Worm (Caenorhabditis elegans) whole organism, young adult: ENCODE measurements around the gene fbxc-14.
"Not testable (repeated sequence)": the region's sequence is repeated elsewhere in the genome, so short reads cannot be mapped to it uniquely, and the experiment has no call there.

Experiments
- B0035.1 ChIP-seq: sonication (generic microtip); optimal IDR thresholded peaks from 2 replicates; lab custom pipeline; 2016; ENCODE audit warnings: missing genetic modification characterization, mild to moderate bottlenecking, missing compliant biosample characterization, missing genotype, missing genetic modification reagents
- B0336.3 ChIP-seq: fragments of 200-800 bp; sonication (Bioruptor generic); IDR thresholded peaks from 2 replicates; pipeline ENCODE4 v1.3.6; 2022; ENCODE audit warnings: missing genetic modification characterization, missing compliant biosample characterization
- D2030.7 ChIP-seq: fragments of 200-800 bp; sonication (Bioruptor generic); IDR thresholded peaks from 2 replicates; pipeline ENCODE4 v1.3.6; 2022; ENCODE audit warnings: missing genetic modification reagents, missing genetic modification characterization, missing compliant biosample characterization
- F37B4.10 ChIP-seq: fragments of 200-800 bp; sonication (Bioruptor generic); IDR thresholded peaks from 2 replicates; pipeline ENCODE4 v1.3.6; 2022; ENCODE audit warnings: missing genetic modification characterization, missing compliant biosample characterization
- F52B5.7 ChIP-seq: sonication (generic microtip); optimal IDR thresholded peaks from 2 replicates; lab custom pipeline; 2016; ENCODE audit warnings: mild to moderate bottlenecking, missing genetic modification characterization, missing compliant biosample characterization
- K11D2.4 ChIP-seq: fragments of 200-800 bp; sonication (Bioruptor generic); IDR thresholded peaks from 2 replicates; pipeline ENCODE4 v1.3.6; 2022; ENCODE audit warnings: missing genetic modification reagents, missing genetic modification characterization, missing compliant biosample characterization
- T07F8.4 ChIP-seq: sonication (generic microtip); optimal IDR thresholded peaks from 2 replicates; lab custom pipeline; 2016; ENCODE audit warnings: mild to moderate bottlenecking, missing genetic modification characterization, moderate library complexity, missing compliant biosample characterization
- Y67H2A.10 ChIP-seq: fragments of 200-800 bp; sonication (Bioruptor generic); conservative IDR thresholded peaks from 2 replicates; pipeline ENCODE4 v1.3.6; 2022; ENCODE audit warnings: missing genetic modification reagents, missing genetic modification characterization, missing compliant biosample characterization
- Y95B8A.8 ChIP-seq: fragments of 200-800 bp; sonication (Bioruptor generic); IDR thresholded peaks from 2 replicates; pipeline ENCODE4 v1.3.6; 2022; ENCODE audit warnings: missing genetic modification reagents, missing genetic modification characterization, missing compliant biosample characterization
- ccch-3 ChIP-seq: fragments of 200-800 bp; sonication (Bioruptor generic); optimal IDR thresholded peaks from 2 replicates; lab custom pipeline; 2018; ENCODE audit warnings: mild to moderate bottlenecking, missing genetic modification characterization, missing compliant biosample characterization
- ceh-100 ChIP-seq: fragments of 200-800 bp; sonication (Bioruptor generic); IDR thresholded peaks from 2 replicates; pipeline ENCODE4 v1.3.6; 2022; ENCODE audit warnings: missing genetic modification reagents, missing genetic modification characterization, missing compliant biosample characterization
- ceh-27 ChIP-seq: fragments of 200-800 bp; sonication (Bioruptor generic); optimal IDR thresholded peaks from 2 replicates; lab custom pipeline; 2018; ENCODE audit warnings: mild to moderate bottlenecking, missing genetic modification characterization, moderate library complexity, missing compliant biosample characterization
- ceh-40 ChIP-seq: fragments of 200-800 bp; sonication (Bioruptor generic); IDR thresholded peaks from 2 replicates; pipeline ENCODE4 v1.3.6; 2022; ENCODE audit warnings: missing genetic modification characterization, missing compliant biosample characterization
- chd-7 ChIP-seq: sonication (generic microtip); optimal IDR thresholded peaks from 2 replicates; lab custom pipeline; 2016; ENCODE audit warnings: mild to moderate bottlenecking, missing genetic modification characterization, moderate library complexity, missing compliant biosample characterization
- dox-1 ChIP-seq: fragments of 200-800 bp; sonication (Bioruptor generic); IDR thresholded peaks from 2 replicates; pipeline ENCODE4 v1.3.6; 2022; ENCODE audit warnings: missing genetic modification reagents, missing genetic modification characterization, missing compliant biosample characterization
- egl-44 ChIP-seq: fragments of 200-800 bp; sonication (Bioruptor generic); IDR thresholded peaks from 2 replicates; pipeline ENCODE4 v1.3.6; 2022; ENCODE audit warnings: missing genetic modification reagents, missing genetic modification characterization, missing compliant biosample characterization
- fkh-3 ChIP-seq: sonication (generic microtip); optimal IDR thresholded peaks from 2 replicates; lab custom pipeline; 2016; ENCODE audit warnings: mild to moderate bottlenecking, missing genetic modification characterization, missing compliant biosample characterization
- him-1 ChIP-seq: sonication (generic microtip); optimal IDR thresholded peaks from 2 replicates; lab custom pipeline; 2016; ENCODE audit warnings: missing genotype, missing genetic modification reagents, missing genetic modification characterization, missing compliant biosample characterization
- hmg-20 ChIP-seq: fragments of 200-800 bp; sonication (Bioruptor generic); IDR thresholded peaks from 2 replicates; pipeline ENCODE4 v1.3.6; 2022; ENCODE audit warnings: missing genetic modification reagents, missing genetic modification characterization, missing compliant biosample characterization
- hsf-1 ChIP-seq: fragments of 200-800 bp; sonication (Bioruptor generic); IDR thresholded peaks from 2 replicates; pipeline ENCODE4 v1.3.6; 2022; ENCODE audit warnings: missing genetic modification reagents, missing genetic modification characterization, missing compliant biosample characterization
- madf-8 ChIP-seq: fragments of 200-800 bp; sonication (Bioruptor generic); conservative IDR thresholded peaks from 2 replicates; pipeline ENCODE4 v1.3.6; 2022; ENCODE audit warnings: missing genetic modification reagents, missing genetic modification characterization, missing compliant biosample characterization
- mcd-1 ChIP-seq: fragments of 200-800 bp; sonication (Bioruptor generic); IDR thresholded peaks from 2 replicates; pipeline ENCODE4 v1.3.6; 2022; ENCODE audit warnings: missing genetic modification reagents, missing genetic modification characterization, missing compliant biosample characterization
- mes-4 ChIP-seq: sonication (generic microtip); optimal IDR thresholded peaks from 2 replicates; lab custom pipeline; 2016; ENCODE audit warnings: missing genotype, missing genetic modification characterization, missing compliant biosample characterization
- nfya-1 ChIP-seq: sonication (generic microtip); optimal IDR thresholded peaks from 2 replicates; lab custom pipeline; 2017; ENCODE audit warnings: antibody characterized with exemption, missing compliant biosample characterization, missing genetic modification characterization, borderline replicate concordance; ENCODE audit not compliant: insufficient read depth
- nfyb-1 ChIP-seq: fragments of 200-800 bp; sonication (Bioruptor generic); IDR thresholded peaks from 2 replicates; pipeline ENCODE4 v1.3.6; 2022; ENCODE audit warnings: missing genetic modification reagents, missing genetic modification characterization, missing compliant biosample characterization
- pbrm-1 ChIP-seq: fragments of 200-800 bp; sonication (Bioruptor generic); IDR thresholded peaks from 2 replicates; pipeline ENCODE4 v1.3.6; 2022; ENCODE audit warnings: missing genetic modification reagents, missing genetic modification characterization, missing compliant biosample characterization
- rcor-1 ChIP-seq: fragments of 200-800 bp; sonication (Bioruptor generic); IDR thresholded peaks from 2 replicates; pipeline ENCODE4 v1.3.6; 2022; ENCODE audit warnings: missing genetic modification reagents, missing genetic modification characterization, missing compliant biosample characterization
- repo-1 ChIP-seq: sonication (generic microtip); optimal IDR thresholded peaks from 2 replicates; lab custom pipeline; 2017; ENCODE audit warnings: mild to moderate bottlenecking, missing genetic modification characterization, missing compliant biosample characterization
- snpc-3.4 ChIP-seq: sonication (generic microtip); optimal IDR thresholded peaks from 2 replicates; lab custom pipeline; 2017; ENCODE audit warnings: missing genetic modification characterization, mild to moderate bottlenecking, missing compliant biosample characterization, antibody characterized with exemption, moderate library complexity, missing genotype, missing genetic modification reagents
- snpc-4 ChIP-seq, 5 experiments: fragments of 150-350 bp in 1 of 5; sonication (generic microtip) in 4 of 5; optimal IDR thresholded peaks; 2 replicates each; lab custom pipeline; 2014 to 2018; ENCODE audit warnings: missing genetic modification characterization in 5 of 5, missing biosample characterization in 3 of 5, antibody characterized with exemption in 2 of 5, mild to moderate bottlenecking in 2 of 5, missing compliant biosample characterization in 2 of 5, missing genotype in 2 of 5, moderate library complexity in 2 of 5, missing genetic modification reagents in 1 of 5
- somi-1 ChIP-seq: fragments of 200-800 bp; sonication (Bioruptor generic); optimal IDR thresholded peaks from 2 replicates; lab custom pipeline; 2018; ENCODE audit warnings: mild to moderate bottlenecking, missing genetic modification characterization, missing compliant biosample characterization
- tbx-9 ChIP-seq: sonication (generic microtip); optimal IDR thresholded peaks from 2 replicates; lab custom pipeline; 2016; ENCODE audit warnings: borderline replicate concordance, missing genetic modification characterization, inconsistent platforms, missing compliant biosample characterization
- xnd-1 ChIP-seq: sonication (generic microtip); optimal IDR thresholded peaks from 2 replicates; lab custom pipeline; 2016; ENCODE audit warnings: missing genotype, missing genetic modification reagents, missing genetic modification characterization, missing compliant biosample characterization
- zim-3 ChIP-seq: sonication (generic microtip); optimal IDR thresholded peaks from 2 replicates; lab custom pipeline; 2017; ENCODE audit warnings: mild to moderate bottlenecking, missing genetic modification characterization, moderate library complexity, missing compliant biosample characterization
- ztf-25 ChIP-seq: fragments of 200-800 bp; sonication (Bioruptor generic); IDR thresholded peaks from 2 replicates; pipeline ENCODE4 v1.3.6; 2022; ENCODE audit warnings: missing genetic modification reagents, missing genetic modification characterization, missing compliant biosample characterization
- ztf-3 ChIP-seq: fragments of 200-800 bp; sonication (Bioruptor generic); optimal IDR thresholded peaks from 2 replicates; lab custom pipeline; 2018; ENCODE audit warnings: mild to moderate bottlenecking, missing genetic modification characterization, missing compliant biosample characterization

The fbxc-14 gene

ce11 chrII:977130-977529 is 3.0 kb downstream of the fbxc-14 start:
- 0 out of 2 replicates have a peak, but pooled peaks have one; percentile 45 for TF ChIP-seq pbrm-1
- 0 out of 2 replicates have a peak, but pooled peaks have one; percentile 53 for TF ChIP-seq Y95B8A.8 (GFP tag; lab: Robert Waterston, UW)
- 0 out of 2 replicates have a peak, but pooled peaks have one; percentile 13 for TF ChIP-seq ztf-25 (GFP tag; lab: Robert Waterston, UW)
- peak; percentile 53; the same call in 1 of the 2 replicates for TF ChIP-seq D2030.7 (GFP tag; lab: Robert Waterston, UW)
- TF ChIP-seq rcor-1, result peak; percentile 77
- TF ChIP-seq mcd-1, result peak; percentile 52
- peak; percentile 37; the same call in 1 of the 2 replicates for TF ChIP-seq egl-44 (GFP tag; lab: Robert Waterston, UW)
- 0 out of 2 replicates have a peak, but pooled peaks have one; percentile 13 for TF ChIP-seq ceh-100 (GFP tag; lab: Robert Waterston, UW)
- 0 out of 2 replicates have a peak, but pooled peaks have one; percentile 28 for TF ChIP-seq hmg-20 (GFP tag; lab: Robert Waterston, UW)
- peak; percentile 60 for TF ChIP-seq dox-1 (GFP tag; lab: Robert Waterston, UW)

- TF ChIP-seq ceh-100 (GFP tag; lab: Robert Waterston, UW) (no peak), B0035.1 (tag; lab: Kevin White, UChicago) (no peak), him-1 (tag; lab: Kevin White, UChicago) (no peak), Y67H2A.10 (GFP tag; lab: Robert Waterston, UW) (no peak), mes-4 (tag; lab: Kevin White, UChicago) (no peak), F52B5.7 (tag; lab: Kevin White, UChicago) (no peak), snpc-4 (GFP tag; optimal IDR thresholded peaks at IDR 0.05; lab: Kevin White, UChicago) (no peak), snpc-4 (tag; optimal IDR thresholded peaks at IDR 0.05; lab: Kevin White, UChicago) (no peak), madf-8 (GFP tag; lab: Robert Waterston, UW) (no peak), hmg-20 (GFP tag; lab: Robert Waterston, UW) (no peak)
Observed at ce11 chrII:979135-979534, 5.0 kb downstream of the fbxc-14 start, which contains the start of the genes fbxc-17 and fbxc-15. Gene fbxc-17 (minus strand): TSS chrII:979235. Gene fbxc-15 (plus strand): TSS chrII:979423.

- TF ChIP-seq fkh-3 (tag; lab: Kevin White, UChicago) (no peak), nfyb-1 (no peak), ztf-3 (GFP tag; lab: Kevin White, UChicago) (no peak), chd-7 (no peak)
Observed at ce11 chrII:982842-983241, 8.7 kb downstream of the fbxc-14 start, which contains the start of gene srh-274. Gene srh-274 (plus strand): TSS chrII:983142.

ce11 chrII:985703-986102 is 11.6 kb downstream of the fbxc-14 start, which contains the start of gene fbxc-40:
Gene fbxc-40 (plus strand): TSS chrII:986003.
- TF ChIP-seq pbrm-1; repo-1 (tag; lab: Kevin White, UChicago); somi-1: not testable (repeated sequence)

- no peak for TF ChIP-seq zim-3
- no peak for TF ChIP-seq K11D2.4 (GFP tag; lab: Robert Waterston, UW)
- no peak for TF ChIP-seq dox-1 (GFP tag; lab: Robert Waterston, UW)
- TF ChIP-seq Y95B8A.8 (GFP tag; lab: Robert Waterston, UW), result no peak
- no peak for TF ChIP-seq nfya-1 (tag; lab: Kevin White, UChicago)
- TF ChIP-seq ceh-27, result no peak
- TF ChIP-seq ztf-25 (GFP tag; lab: Robert Waterston, UW), result no peak
- no peak for TF ChIP-seq F37B4.10 (GFP tag; lab: Robert Waterston, UW)
- no peak for TF ChIP-seq ccch-3 (GFP tag; lab: Kevin White, UChicago)
- no peak for TF ChIP-seq hsf-1 (GFP tag; lab: Robert Waterston, UW)
- TF ChIP-seq B0336.3 (GFP tag; lab: Robert Waterston, UW), result no peak
- TF ChIP-seq tbx-9 (tag; lab: Kevin White, UChicago), result no peak
- TF ChIP-seq T07F8.4 (tag; lab: Kevin White, UChicago), result no peak
- no peak for TF ChIP-seq nfyb-1
- no peak for TF ChIP-seq ztf-3 (GFP tag; lab: Kevin White, UChicago)
- TF ChIP-seq snpc-3.4, result no peak
- TF ChIP-seq ceh-40, result no peak
- TF ChIP-seq xnd-1 (tag; lab: Kevin White, UChicago), result no peak
Observed at ce11 chrII:988437-988836, 14.3 kb downstream of the fbxc-14 start, which contains the start of gene fbxc-39. Gene fbxc-39 (plus strand): TSS chrII:988737.
